Worm (Caenorhabditis elegans) whole organism, L3 larva: ENCODE data around the gene clec-9.

Experiments used
- R02D3.7 ChIP-seq: fragments of 150-350 bp; optimal IDR thresholded peaks from 2 replicates; lab custom pipeline; 2014; ENCODE audit warnings: missing biosample characterization, missing genetic modification characterization
- ZK546.5 ChIP-seq: sonication (generic microtip); optimal IDR thresholded peaks from 2 replicates; lab custom pipeline; 2017; ENCODE audit warnings: missing biosample characterization, missing genetic modification characterization
- aly-2 ChIP-seq: fragments of 150-350 bp; optimal IDR thresholded peaks from 2 replicates; lab custom pipeline; 2014; ENCODE audit warnings: missing biosample characterization, missing genetic modification characterization
- ama-1 ChIP-seq: fragments of 150-350 bp; optimal IDR thresholded peaks from 2 replicates; lab custom pipeline; 2018
- ceh-28 ChIP-seq: fragments of 150-350 bp; optimal IDR thresholded peaks from 2 replicates; lab custom pipeline; 2014; ENCODE audit warnings: missing biosample characterization, missing genetic modification reagents, missing genetic modification characterization
- ceh-82 ChIP-seq: fragments of 150-350 bp; optimal IDR thresholded peaks from 2 replicates; lab custom pipeline; 2014; ENCODE audit warnings: missing biosample characterization, missing genetic modification characterization
- ceh-9 ChIP-seq: sonication (generic microtip); optimal IDR thresholded peaks from 2 replicates; lab custom pipeline; 2018; ENCODE audit warnings: missing biosample characterization, missing genetic modification characterization
- egl-5 ChIP-seq: fragments of 150-350 bp; optimal IDR thresholded peaks from 2 replicates; lab custom pipeline; 2017; ENCODE audit warnings: missing biosample characterization, missing genetic modification reagents, missing genetic modification characterization, inconsistent platforms
- elt-2 ChIP-seq: sonication (generic microtip); optimal IDR thresholded peaks from 2 replicates; lab custom pipeline; 2016; ENCODE audit warnings: missing genetic modification reagents, mild to moderate bottlenecking, missing genetic modification characterization, missing compliant biosample characterization
- eor-1 ChIP-seq, 2 experiments: fragments of 150-350 bp; optimal IDR thresholded peaks; 2 replicates each; lab custom pipeline; 2014 to 2018; ENCODE audit warnings: missing biosample characterization in 2 of 2, missing genetic modification characterization in 2 of 2
- fkh-10 ChIP-seq: sonication (generic microtip); optimal IDR thresholded peaks from 2 replicates; lab custom pipeline; 2017; ENCODE audit warnings: missing biosample characterization, missing genetic modification reagents, missing genetic modification characterization
- fkh-2 ChIP-seq: fragments of 150-350 bp; optimal IDR thresholded peaks from 2 replicates; lab custom pipeline; 2014; ENCODE audit warnings: missing biosample characterization, missing genetic modification reagents, missing genetic modification characterization
- hmg-11 ChIP-seq: sonication (generic microtip); optimal IDR thresholded peaks from 2 replicates; lab custom pipeline; 2016; ENCODE audit warnings: missing genetic modification characterization, missing compliant biosample characterization
- jun-1 ChIP-seq: fragments of 150-350 bp; optimal IDR thresholded peaks from 2 replicates; lab custom pipeline; 2014; ENCODE audit warnings: missing biosample characterization, missing genetic modification reagents, missing genetic modification characterization
- lsy-12 ChIP-seq: sonication (generic microtip); optimal IDR thresholded peaks from 2 replicates; lab custom pipeline; 2016; ENCODE audit warnings: mild to moderate bottlenecking, missing genetic modification characterization, missing compliant biosample characterization
- mdl-1 ChIP-seq: fragments of 150-350 bp; optimal IDR thresholded peaks from 2 replicates; lab custom pipeline; 2014; ENCODE audit warnings: missing biosample characterization, missing genetic modification characterization
- mml-1 ChIP-seq: fragments of 150-350 bp; sonication (generic microtip); optimal IDR thresholded peaks from 3 replicates; lab custom pipeline; 2014; ENCODE audit warnings: missing biosample characterization, missing genetic modification characterization
- nhr-11 ChIP-seq: fragments of 150-350 bp; optimal IDR thresholded peaks from 2 replicates; lab custom pipeline; 2014; ENCODE audit warnings: missing biosample characterization, missing genetic modification characterization
- nhr-12 ChIP-seq: fragments of 150-350 bp; optimal IDR thresholded peaks from 2 replicates; lab custom pipeline; 2014; ENCODE audit warnings: missing biosample characterization, missing genetic modification characterization
- nhr-25 ChIP-seq: sonication (generic microtip); optimal IDR thresholded peaks from 2 replicates; lab custom pipeline; 2017; ENCODE audit warnings: missing biosample characterization, missing genetic modification characterization
- nhr-43 ChIP-seq: sonication (generic microtip); optimal IDR thresholded peaks from 2 replicates; lab custom pipeline; 2016; ENCODE audit warnings: mild to moderate bottlenecking, missing genetic modification characterization, missing compliant biosample characterization; ENCODE audit not compliant: poor library complexity, severe bottlenecking
- nhr-67 ChIP-seq: fragments of 150-350 bp; optimal IDR thresholded peaks from 2 replicates; lab custom pipeline; 2014; ENCODE audit warnings: missing biosample characterization, missing genetic modification characterization
- nhr-76 ChIP-seq: fragments of 150-350 bp; sonication (generic microtip); optimal IDR thresholded peaks from 5 replicates; lab custom pipeline; 2014; ENCODE audit warnings: missing biosample characterization, missing genetic modification characterization
- nhr-77 ChIP-seq: fragments of 150-350 bp; optimal IDR thresholded peaks from 2 replicates; lab custom pipeline; 2014; ENCODE audit warnings: missing biosample characterization, missing genetic modification characterization
- pha-4 ChIP-seq: fragments of 150-350 bp; optimal IDR thresholded peaks from 2 replicates; lab custom pipeline; 2014; ENCODE audit warnings: missing biosample characterization, missing genetic modification reagents, missing genetic modification characterization
- pqm-1 ChIP-seq: fragments of 150-350 bp; optimal IDR thresholded peaks from 2 replicates; lab custom pipeline; 2017; ENCODE audit warnings: missing biosample characterization, missing genetic modification characterization, inconsistent platforms
- sea-2 ChIP-seq: fragments of 150-350 bp; sonication (generic microtip); optimal IDR thresholded peaks from 4 replicates; lab custom pipeline; 2014; ENCODE audit warnings: missing biosample characterization, missing genetic modification reagents, missing genetic modification characterization
- snpc-4 ChIP-seq: fragments of 150-350 bp; optimal IDR thresholded peaks from 2 replicates; lab custom pipeline; 2014; ENCODE audit warnings: missing biosample characterization, missing genetic modification characterization
- tbx-2 ChIP-seq: sonication (generic microtip); optimal IDR thresholded peaks from 2 replicates; lab custom pipeline; 2016; ENCODE audit warnings: mild to moderate bottlenecking, missing genetic modification characterization, missing compliant biosample characterization
- unc-39 ChIP-seq: sonication (generic microtip); optimal IDR thresholded peaks from 4 replicates; lab custom pipeline; 2017; ENCODE audit warnings: missing biosample characterization, missing genetic modification characterization
- unc-62 ChIP-seq: fragments of 150-350 bp; sonication (generic microtip); optimal IDR thresholded peaks from 4 replicates; lab custom pipeline; 2014; ENCODE audit warnings: missing biosample characterization, missing genetic modification reagents, missing genetic modification characterization
- zag-1 ChIP-seq: fragments of 150-350 bp; optimal IDR thresholded peaks from 2 replicates; lab custom pipeline; 2014; ENCODE audit warnings: missing biosample characterization, missing genetic modification characterization
- ztf-11 ChIP-seq: fragments of 150-350 bp; optimal IDR thresholded peaks from 2 replicates; lab custom pipeline; 2014; ENCODE audit warnings: missing biosample characterization, missing genetic modification characterization
- ztf-4 ChIP-seq: fragments of 150-350 bp; optimal IDR thresholded peaks from 2 replicates; lab custom pipeline; 2014; ENCODE audit warnings: missing biosample characterization, missing genetic modification characterization

Gene clec-9

DNA sequence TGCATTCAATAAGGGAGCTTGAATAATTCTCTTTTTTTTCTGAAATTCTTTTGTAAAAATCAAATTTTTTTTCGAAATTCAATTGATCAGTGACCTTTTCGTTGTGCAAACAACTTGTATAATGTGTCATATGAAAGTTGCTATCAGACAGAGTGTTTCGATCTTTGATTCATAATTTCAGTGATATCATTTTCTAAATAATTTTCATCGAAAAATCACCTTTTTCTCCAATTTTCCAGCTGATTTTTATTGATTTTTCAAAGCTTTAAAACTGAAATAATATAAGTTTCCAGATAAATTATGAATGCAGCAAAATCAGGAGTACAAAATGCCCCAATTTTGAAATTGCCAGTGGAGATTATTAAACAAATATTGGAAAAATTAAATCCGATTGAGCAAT lies 22.0 kb upstream of the clec-9 start, which contains the start of gene fbxa-127:
Gene fbxa-127, plus strand, starts transcription at position 301 of the 400 bp plus-strand sequence.
- TF ChIP-seq elt-2 (tag; lab: Kevin White, UChicago) = peak; percentile 25
- peak; percentile 26 for TF ChIP-seq pqm-1
- TF ChIP-seq ZK546.5 (tag; lab: Kevin White, UChicago) = no peak

DNA sequence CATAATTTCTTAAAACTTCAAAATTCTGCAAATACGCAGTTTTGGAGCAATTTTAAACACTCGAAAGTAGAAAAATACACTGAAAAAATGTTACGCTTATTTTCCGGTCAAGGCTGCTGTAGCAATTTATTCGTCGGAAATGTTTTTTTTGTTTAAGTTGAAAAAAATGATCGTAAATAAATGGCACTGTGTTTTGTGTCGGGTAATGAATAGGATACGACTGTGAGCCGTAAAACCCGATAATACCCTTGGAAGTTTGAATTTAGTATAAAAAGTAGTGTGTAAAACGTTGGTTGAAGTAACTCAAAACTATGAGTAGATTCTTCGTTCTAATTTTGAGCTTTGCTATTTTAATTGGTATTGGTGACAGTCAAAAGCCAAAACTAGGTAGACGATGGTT lies 20.5 kb upstream of the clec-9 start, which contains the start of gene T25E12.14:
Gene T25E12.14, plus strand, starts transcription at position 301 of the 400 bp plus-strand sequence.
- TF ChIP-seq R02D3.7 (tag; lab: Kevin White, UChicago) (no peak), nhr-67 (no peak), zag-1 (tag; lab: Kevin White, UChicago) (no peak), ztf-4 (tag; lab: Kevin White, UChicago) (no peak), fkh-2 (no peak), ceh-82 (no peak), nhr-76 (tag; lab: Kevin White, UChicago) (no peak), nhr-77 (tag; lab: Kevin White, UChicago) (no peak), unc-62 (no peak), nhr-11 (tag; lab: Kevin White, UChicago) (no peak), fkh-10 (GFP tag; lab: Kevin White, UChicago) (no peak)

DNA sequence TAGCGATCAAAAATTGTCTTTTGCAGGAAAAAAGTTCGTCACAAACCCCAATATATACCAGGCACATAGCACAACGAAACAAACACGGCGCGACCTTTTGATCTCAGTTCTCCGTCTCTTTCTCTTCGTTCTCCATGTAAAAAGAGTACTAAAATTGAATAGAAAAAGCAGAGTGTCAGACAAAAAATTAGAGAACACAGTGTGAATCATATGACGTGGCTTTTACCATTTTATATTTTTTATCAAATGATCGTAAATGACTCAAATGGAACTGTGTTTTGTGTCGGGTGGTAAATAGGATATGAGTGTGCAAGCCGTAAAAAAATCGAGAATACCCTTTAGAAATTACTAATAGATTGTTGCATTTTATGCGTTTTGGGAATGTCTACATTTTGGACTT lies 19.5 kb upstream of the clec-9 start:
- peak; percentile 79 for TF ChIP-seq jun-1 (tag; lab: Kevin White, UChicago)
- peak; percentile 98 for TF ChIP-seq pqm-1
- peak; percentile 87 for TF ChIP-seq pha-4
- peak; percentile 86 for TF ChIP-seq elt-2 (tag; lab: Kevin White, UChicago)
- TF ChIP-seq snpc-4 = peak; percentile 40
- TF ChIP-seq unc-62 = no peak
- no peak for TF ChIP-seq mdl-1 (tag; lab: Kevin White, UChicago)

DNA sequence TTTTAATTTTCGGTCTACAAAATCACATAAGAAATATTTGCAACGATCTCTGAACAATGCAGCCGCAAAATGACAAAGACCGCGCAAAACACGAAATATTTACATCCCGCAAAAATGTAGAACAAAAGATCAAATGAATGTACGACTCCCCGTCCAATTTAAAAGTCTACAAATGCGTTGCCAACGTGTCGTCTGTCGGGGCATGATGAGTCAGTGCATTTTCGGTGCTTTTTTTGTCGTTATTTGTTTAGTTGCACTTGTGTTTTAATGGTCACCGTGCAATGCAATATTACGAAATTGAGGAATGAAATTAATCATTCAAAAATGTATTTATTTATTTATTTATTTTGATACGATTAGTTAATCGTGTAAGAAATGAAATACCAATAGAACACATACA lies 18.1 kb upstream of the clec-9 start:
- TF ChIP-seq pha-4 (peak; percentile 73), unc-62 (no peak)

DNA sequence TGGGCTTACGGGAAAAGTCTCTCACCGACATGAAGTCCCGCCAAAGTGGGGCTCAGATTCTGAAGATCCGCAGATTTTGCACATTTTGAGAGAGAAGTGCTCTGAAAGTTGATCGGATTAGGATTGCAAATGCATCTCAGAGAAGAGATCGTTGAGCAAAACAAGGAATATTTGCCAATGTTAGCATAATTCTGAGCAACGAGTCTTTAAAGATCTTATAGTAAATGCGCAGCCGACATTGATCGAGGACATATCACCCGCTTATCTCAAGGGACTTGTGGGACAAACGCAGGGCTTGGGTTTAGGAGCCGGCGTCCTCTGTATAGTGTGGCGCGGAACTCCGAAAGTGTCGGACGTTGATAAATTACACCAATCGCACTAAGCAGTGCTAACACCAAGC lies 17.3 kb upstream of the clec-9 start, which contains the start of gene nhr-112:
Gene nhr-112, minus strand, starts transcription at position 101 of the 400 bp plus-strand sequence.
- TF ChIP-seq nhr-25 = no peak
- no peak for TF ChIP-seq ztf-4 (tag; lab: Kevin White, UChicago)
- no peak for TF ChIP-seq aly-2
- no peak for TF ChIP-seq pha-4
- TF ChIP-seq eor-1 (tag; optimal IDR thresholded peaks at IDR 0.05; lab: Kevin White, UChicago) = no peak
- TF ChIP-seq nhr-12 (tag; lab: Kevin White, UChicago) = no peak
- no peak for TF ChIP-seq ztf-11 (tag; lab: Kevin White, UChicago)
- no peak for TF ChIP-seq egl-5 (tag; lab: Kevin White, UChicago)
- no peak for TF ChIP-seq lsy-12 (tag; lab: Kevin White, UChicago)
- no peak for TF ChIP-seq pqm-1
- TF ChIP-seq unc-39 (tag; lab: Kevin White, UChicago) = no peak
- no peak for TF ChIP-seq fkh-2

DNA sequence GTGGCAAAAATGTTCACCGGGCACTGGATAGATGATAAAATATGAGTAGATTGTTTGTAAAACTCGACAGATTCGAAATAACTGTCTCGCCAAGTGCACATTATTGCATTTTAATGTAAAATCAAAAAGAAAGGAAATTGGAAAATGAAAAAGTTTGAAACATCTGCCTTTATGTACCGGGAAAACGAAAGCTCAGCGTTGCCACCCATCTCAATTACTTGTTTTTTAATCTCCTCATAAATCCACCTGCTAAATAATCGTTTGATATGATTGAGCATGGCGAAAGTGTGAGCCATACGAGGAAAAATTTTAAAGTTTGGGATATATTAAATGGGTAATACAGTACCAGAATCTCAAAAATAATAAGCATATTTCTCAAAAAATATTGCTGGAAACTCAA lies 10.1 kb upstream of the clec-9 start, which contains the start of gene srh-137:
Gene srh-137, minus strand, starts transcription at position 101 of the 400 bp plus-strand sequence.
- TF ChIP-seq tbx-2 (tag; lab: Kevin White, UChicago) = no peak
- TF ChIP-seq lsy-12 (tag; lab: Kevin White, UChicago) = no peak
- TF ChIP-seq egl-5 (tag; lab: Kevin White, UChicago) = no peak
- TF ChIP-seq mml-1 (tag; lab: Kevin White, UChicago) = no peak
- TF ChIP-seq unc-39 (tag; lab: Kevin White, UChicago) = no peak
- TF ChIP-seq elt-2 (tag; lab: Kevin White, UChicago) = no peak
- no peak for TF ChIP-seq ama-1 (lab: Kevin White, UChicago)
- no peak for TF ChIP-seq hmg-11 (tag; lab: Kevin White, UChicago)
- no peak for TF ChIP-seq ZK546.5 (tag; lab: Kevin White, UChicago)
- no peak for TF ChIP-seq sea-2 (GFP tag; lab: Kevin White, UChicago)
- no peak for TF ChIP-seq fkh-10 (GFP tag; lab: Kevin White, UChicago)
- TF ChIP-seq jun-1 (tag; lab: Kevin White, UChicago) = no peak
- TF ChIP-seq ceh-9 (tag; lab: Kevin White, UChicago) = no peak
- TF ChIP-seq ceh-28 (tag; lab: Kevin White, UChicago) = no peak
- no peak for TF ChIP-seq nhr-43 (tag; lab: Kevin White, UChicago)
- TF ChIP-seq pha-4 = no peak
- TF ChIP-seq nhr-67 = no peak
- TF ChIP-seq zag-1 (tag; lab: Kevin White, UChicago) = no peak
- TF ChIP-seq, all 47 proteins: peak for 0
